Worm (Caenorhabditis elegans): ENCODE data around the gene aman-2.

aman-2 gene

DNA sequence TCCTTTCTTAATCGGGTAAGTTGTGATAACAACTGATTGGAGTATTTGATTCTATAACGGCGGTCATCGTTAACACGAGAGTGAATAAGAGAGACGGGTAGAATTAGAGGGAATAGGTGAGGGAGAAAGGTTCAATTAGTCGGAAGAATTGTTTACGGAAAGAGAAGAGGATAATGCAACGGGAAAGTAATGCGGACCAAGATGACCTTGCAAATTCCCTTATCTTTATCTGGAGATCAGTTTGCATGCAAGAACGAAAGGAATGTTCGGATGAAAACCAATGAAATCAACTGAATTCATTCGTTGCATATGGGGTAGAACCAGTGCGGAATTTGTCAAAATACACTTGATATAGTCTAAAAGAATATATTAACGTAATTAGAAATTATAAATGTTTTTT, 30.9 kb downstream of the aman-2 start:
- TF ChIP-seq lin-35 (GFP tag; optimal IDR thresholded peaks at IDR 0.05) (no peak), efl-1 (GFP tag; optimal IDR thresholded peaks at IDR 0.05) (no peak), rpc-1 (optimal IDR thresholded peaks at IDR 0.05) (no peak), rpc-1 (tag; optimal IDR thresholded peaks at IDR 0.05) (no peak), F49E8.2 (tag; optimal IDR thresholded peaks at IDR 0.05; ENCODE audit: insufficient read depth) (no peak), akir-1 (GFP tag; optimal IDR thresholded peaks at IDR 0.05) (no peak), somi-1 (GFP tag; optimal IDR thresholded peaks at IDR 0.05) (no peak), F52B5.7 (tag; optimal IDR thresholded peaks at IDR 0.05) (no peak), nfyb-1 (GFP tag; IDR thresholded peaks at IDR 0.05) (no peak), C06A6.2 (GFP tag; conservative IDR thresholded peaks at IDR 0.05) (no peak), lsy-27 (tag; optimal IDR thresholded peaks at IDR 0.05; ENCODE audit: borderline replicate concordance, insufficient read depth) (no peak), cebp-1 (GFP tag; IDR thresholded peaks at IDR 0.05) (no peak), cebp-1 (tag; optimal IDR thresholded peaks at IDR 0.05) (no peak), dpff-1 (tag; optimal IDR thresholded peaks at IDR 0.05) (no peak), pbrm-1 (GFP tag; IDR thresholded peaks at IDR 0.05) (no peak), B0019.2 (GFP tag; conservative IDR thresholded peaks at IDR 0.05) (no peak), bed-2 (GFP tag; IDR thresholded peaks at IDR 0.05) (no peak), athp-1 (tag; optimal IDR thresholded peaks at IDR 0.05) (no peak), ztf-26 (tag; optimal IDR thresholded peaks at IDR 0.05) (no peak), ets-4 (GFP tag; optimal IDR thresholded peaks at IDR 0.05) (no peak)

DNA sequence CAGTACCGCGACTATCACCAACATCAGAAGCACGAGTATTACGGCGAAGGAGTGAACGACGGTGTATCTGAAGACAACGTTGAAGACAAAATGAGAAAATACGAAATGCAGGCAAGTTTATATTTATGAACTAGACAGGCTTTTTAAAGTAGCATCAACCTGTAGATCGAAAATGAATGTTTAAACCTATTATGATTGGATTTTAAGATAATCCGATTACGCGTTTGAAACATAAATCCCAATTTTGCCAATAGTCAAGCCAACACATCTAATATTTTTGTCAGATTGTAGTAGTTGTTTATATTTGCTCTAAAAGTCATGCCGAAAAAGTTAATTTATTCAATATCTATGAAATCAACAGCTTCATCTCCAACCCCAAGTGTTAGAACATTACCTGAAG, 31.8 kb downstream of the aman-2 start:
- TF ChIP-seq athp-1 (tag; optimal IDR thresholded peaks at IDR 0.05): no peak
- TF ChIP-seq ztf-22 (GFP tag; optimal IDR thresholded peaks at IDR 0.05): no peak
- no peak for TF ChIP-seq F33H1.4 (GFP tag; IDR thresholded peaks at IDR 0.05)

DNA sequence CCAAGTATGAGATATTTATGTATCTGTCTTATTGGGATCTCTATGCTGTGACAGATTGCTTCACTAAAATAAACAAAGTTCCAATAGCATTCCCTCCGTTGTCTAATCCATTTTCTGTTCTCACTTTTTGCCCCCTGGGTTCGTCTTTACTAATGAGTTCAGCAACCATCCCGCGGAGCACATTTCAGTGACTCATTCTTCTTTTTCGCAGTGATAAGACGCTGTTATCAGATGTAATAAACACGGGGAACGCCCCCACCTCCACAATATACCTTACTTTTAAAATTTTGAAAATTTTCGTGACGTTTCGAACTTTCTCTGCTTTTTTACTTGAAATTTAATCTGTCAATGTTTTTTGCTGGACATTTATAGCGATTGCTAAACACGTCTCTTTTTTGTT, 32.9 kb downstream of the aman-2 start:
- no peak for TF ChIP-seq zfh-2 (GFP tag; conservative IDR thresholded peaks at IDR 0.05)
- TF ChIP-seq T26A5.8 (tag; optimal IDR thresholded peaks at IDR 0.05): no peak
- TF ChIP-seq nhr-80 (tag; optimal IDR thresholded peaks at IDR 0.05): peak; percentile 67

DNA sequence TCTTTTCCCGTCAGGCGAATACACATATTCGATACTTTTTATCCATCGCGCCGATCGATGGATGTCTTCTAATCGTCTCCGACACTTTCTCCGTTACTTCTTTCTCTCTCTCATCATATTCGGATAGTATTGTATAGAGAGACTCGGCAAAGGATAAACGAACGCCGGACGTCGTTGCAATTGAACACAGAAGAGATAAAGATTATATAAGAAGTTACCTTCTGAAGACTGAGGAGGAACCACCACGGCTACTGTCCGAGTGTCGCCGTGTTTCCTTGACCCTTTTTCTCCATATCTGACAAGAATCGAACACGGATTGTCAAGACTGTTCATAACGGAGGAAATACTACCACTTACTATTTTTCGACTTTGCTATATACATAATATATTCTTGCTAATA, 33.9 kb downstream of the aman-2 start, which contains the start of gene sma-1:
Gene sma-1, plus strand, starts transcription at position 301 of the 400 bp plus-strand sequence.
- TF ChIP-seq nhr-179 (tag; optimal IDR thresholded peaks at IDR 0.05) (no peak), aptf-3 (GFP tag; IDR thresholded peaks at IDR 0.05) (no peak), dox-1 (GFP tag; IDR thresholded peaks at IDR 0.05) (no peak), nhr-80 (tag; optimal IDR thresholded peaks at IDR 0.05) (no peak), nfya-1 (tag; optimal IDR thresholded peaks at IDR 0.05; ENCODE audit: borderline replicate concordance, insufficient read depth) (no peak), ceh-91 (GFP tag; IDR thresholded peaks at IDR 0.05) (no peak), ztf-18 (tag; optimal IDR thresholded peaks at IDR 0.05) (no peak), madf-8 (GFP tag; conservative IDR thresholded peaks at IDR 0.05) (no peak), ztf-22 (GFP tag; optimal IDR thresholded peaks at IDR 0.05) (no peak), F57C9.4 (tag; optimal IDR thresholded peaks at IDR 0.05) (no peak), ztf-26 (tag; optimal IDR thresholded peaks at IDR 0.05) (no peak), F55B11.4 (tag; optimal IDR thresholded peaks at IDR 0.05; ENCODE audit: borderline replicate concordance, insufficient read depth) (no peak)

DNA sequence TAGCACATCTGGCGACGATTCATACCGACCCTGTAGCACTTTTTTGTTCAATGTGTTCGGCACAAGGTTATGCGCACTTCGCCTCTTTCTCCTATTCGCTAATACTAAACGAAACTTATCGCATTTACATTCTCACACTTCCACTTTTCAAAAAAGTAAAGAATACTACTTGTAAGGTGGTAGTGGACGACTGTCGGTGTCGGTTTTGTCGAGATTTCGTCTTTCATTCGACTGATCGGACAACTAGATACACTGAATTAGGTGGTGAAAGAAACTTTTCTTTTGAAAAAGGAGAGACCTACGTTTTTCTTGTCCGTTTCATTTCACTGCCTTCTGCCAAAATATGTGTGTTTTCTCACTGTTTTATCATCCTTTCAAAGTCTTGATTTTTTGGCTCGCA, 35.4 kb downstream of the aman-2 start:
- TF ChIP-seq nfya-2 (GFP tag; IDR thresholded peaks at IDR 0.05) (no peak), hlh-26 (GFP tag; conservative IDR thresholded peaks at IDR 0.05) (no peak), Y79H2A.3 (GFP tag; conservative IDR thresholded peaks at IDR 0.05) (no peak), hmg-1.2 (GFP tag; IDR thresholded peaks at IDR 0.05) (no peak), ceh-58 (GFP tag; IDR thresholded peaks at IDR 0.05) (no peak), F52B5.7 (tag; optimal IDR thresholded peaks at IDR 0.05) (no peak), zfh-2 (GFP tag; conservative IDR thresholded peaks at IDR 0.05) (no peak), ztf-3 (GFP tag; optimal IDR thresholded peaks at IDR 0.05) (no peak), hmg-20 (GFP tag; IDR thresholded peaks at IDR 0.05) (no peak), Y53G8AR.9 (GFP tag; conservative IDR thresholded peaks at IDR 0.05) (no peak)
